Fruit fly (Drosophila melanogaster) whole organism, adult: ENCODE results near the gene Ubc87F.
A peak's percentile ranks its signal among the peaks of the same experiment; 100 is the strongest.

Source experiments
- CG11617 ChIP-seq: fragments of 200-800 bp; sonication (Bioruptor generic); optimal IDR thresholded peaks from 2 replicates; lab custom pipeline; 2017; ENCODE audit warnings: mild to moderate bottlenecking, missing biosample characterization, missing genetic modification reagents, missing genetic modification characterization
- CG7101 ChIP-seq: fragments of 200-800 bp; sonication (Bioruptor generic); optimal IDR thresholded peaks from 2 replicates; lab custom pipeline; 2018; ENCODE audit warnings: missing biosample characterization, mild to moderate bottlenecking, missing genetic modification characterization, moderate library complexity
- Hr96 ChIP-seq: fragments of 200-800 bp; sonication (Bioruptor generic); optimal IDR thresholded peaks from 2 replicates; lab custom pipeline; 2016; ENCODE audit warnings: missing biosample characterization, missing genetic modification characterization
- pad ChIP-seq: fragments of 200-800 bp; sonication (Bioruptor generic); optimal IDR thresholded peaks from 3 replicates; lab custom pipeline; 2017; ENCODE audit warnings: missing biosample characterization, missing genetic modification characterization, mild to moderate bottlenecking, moderate library complexity, missing genetic modification reagents
- tj ChIP-seq: fragments of 200-800 bp; sonication (Bioruptor generic); optimal IDR thresholded peaks from 3 replicates; lab custom pipeline; 2017; ENCODE audit warnings: missing biosample characterization, mild to moderate bottlenecking, missing genetic modification characterization, moderate library complexity

DNA sequence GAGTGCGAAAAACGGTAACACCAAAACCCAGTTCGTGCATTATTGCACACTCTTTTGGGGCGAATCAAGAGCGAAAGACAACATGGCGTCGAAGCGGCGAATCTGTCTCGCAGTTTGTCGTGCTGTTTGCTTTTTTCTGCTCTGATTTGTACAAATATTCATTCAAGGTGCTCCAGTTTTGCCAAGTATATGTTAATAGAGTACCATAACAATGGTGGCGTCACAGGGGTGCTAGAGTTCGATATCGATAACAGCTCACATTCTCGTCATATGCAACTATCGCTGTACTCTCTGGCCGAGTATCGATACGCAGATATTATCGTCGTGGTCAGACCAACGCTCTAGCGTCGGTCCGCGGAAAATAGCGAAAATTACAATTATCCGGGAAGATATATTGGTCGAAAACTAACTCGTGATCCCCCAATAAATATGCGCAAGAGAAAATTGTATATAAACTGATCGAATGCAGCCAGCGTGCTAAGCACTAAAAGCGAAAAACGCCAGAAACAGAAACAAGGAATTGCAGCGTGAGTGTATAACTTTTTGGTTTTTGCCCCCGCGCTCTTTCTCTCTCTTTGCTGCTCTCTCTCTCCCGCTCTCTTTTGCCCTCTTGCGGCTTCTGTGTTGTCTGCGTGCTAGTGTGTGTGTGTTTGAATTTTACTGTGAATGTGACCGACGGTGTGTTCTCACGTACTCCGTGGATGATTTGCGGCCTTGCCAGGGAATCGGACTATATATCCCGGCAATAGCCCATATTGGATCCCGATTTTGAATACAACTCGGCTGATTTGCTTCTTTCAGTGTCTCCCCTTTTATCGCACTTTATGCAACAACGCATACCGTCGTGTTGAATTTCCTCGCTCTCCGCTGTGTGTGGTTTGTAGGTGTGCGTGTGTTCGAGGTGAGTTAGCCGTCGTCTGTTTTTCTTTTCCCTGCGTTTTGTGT, 34.1 kb downstream of the Ubc87F start, which contains the start of gene flfl:
- TF ChIP-seq Hr96: peak; percentile 43
- peak; percentile 30 for TF ChIP-seq pad (GFP tag; lab: Kevin White, UChicago)
- peak; percentile 16 for TF ChIP-seq tj (GFP tag; lab: Kevin White, UChicago)
- peak; percentile 34 for TF ChIP-seq CG11617 (GFP tag; lab: Kevin White, UChicago)
- peak; percentile 20 for TF ChIP-seq CG7101 (tag; lab: Kevin White, UChicago)
